Worm (Caenorhabditis elegans): Measurements from ENCODE around the gene srg-37.

Gene srg-37

ce11 chrX:14263473-14263872, 28.6 kb upstream of the srg-37 start, which contains the start of gene E02H4.8:
TSS of gene E02H4.8 (minus strand) at chrX:14263573.
- TF ChIP-seq F10E7.11 (tag; optimal IDR thresholded peaks at IDR 0.05) (no peak), ccch-3 (GFP tag; optimal IDR thresholded peaks at IDR 0.05) (no peak), die-1 (tag; optimal IDR thresholded peaks at IDR 0.05) (no peak), bed-1 (GFP tag; IDR thresholded peaks at IDR 0.05) (no peak), nfya-1 (tag; optimal IDR thresholded peaks at IDR 0.05; ENCODE audit: borderline replicate concordance, insufficient read depth) (no peak), F57A8.1 (GFP tag; optimal IDR thresholded peaks at IDR 0.05) (no peak), ztf-3 (GFP tag; optimal IDR thresholded peaks at IDR 0.05) (no peak), egl-18 (GFP tag; IDR thresholded peaks at IDR 0.05) (no peak), sptf-2 (GFP tag; optimal IDR thresholded peaks at IDR 0.05) (no peak), mxl-1 (tag; optimal IDR thresholded peaks at IDR 0.05) (no peak), dpl-1 (GFP tag; optimal IDR thresholded peaks at IDR 0.05) (no peak), pbrm-1 (GFP tag; IDR thresholded peaks at IDR 0.05) (no peak), xnd-1 (tag; optimal IDR thresholded peaks at IDR 0.05) (no peak), C06A6.2 (GFP tag; conservative IDR thresholded peaks at IDR 0.05) (no peak), madf-6 (GFP tag; IDR thresholded peaks at IDR 0.05) (no peak), rpc-1 (optimal IDR thresholded peaks at IDR 0.05) (no peak), rpc-1 (tag; optimal IDR thresholded peaks at IDR 0.05) (no peak), ceh-79 (tag; optimal IDR thresholded peaks at IDR 0.05) (no peak)

- no peak for TF ChIP-seq akir-1 (GFP tag; optimal IDR thresholded peaks at IDR 0.05)
- TF ChIP-seq D2030.7 (GFP tag; IDR thresholded peaks at IDR 0.05): no peak
- TF ChIP-seq ztf-18 (tag; optimal IDR thresholded peaks at IDR 0.05): no peak
- no peak for TF ChIP-seq ztf-25 (GFP tag; IDR thresholded peaks at IDR 0.05)
- TF ChIP-seq dpff-1 (tag; optimal IDR thresholded peaks at IDR 0.05): no peak
- TF ChIP-seq F49E8.2 (tag; optimal IDR thresholded peaks at IDR 0.05; ENCODE audit: insufficient read depth): no peak
- no peak for TF ChIP-seq chd-7 (tag; optimal IDR thresholded peaks at IDR 0.05)
- TF ChIP-seq attf-5 (GFP tag; optimal IDR thresholded peaks at IDR 0.05): no peak
- no peak for TF ChIP-seq ccch-3 (GFP tag; optimal IDR thresholded peaks at IDR 0.05)
- no peak for TF ChIP-seq die-1 (tag; optimal IDR thresholded peaks at IDR 0.05)
- TF ChIP-seq aptf-3 (GFP tag; IDR thresholded peaks at IDR 0.05): no peak
- TF ChIP-seq rpc-1 (optimal IDR thresholded peaks at IDR 0.05): no peak
- TF ChIP-seq rpc-1 (tag; optimal IDR thresholded peaks at IDR 0.05): no peak
- no peak for TF ChIP-seq ceh-58 (GFP tag; IDR thresholded peaks at IDR 0.05)
- TF ChIP-seq F57C9.4 (tag; optimal IDR thresholded peaks at IDR 0.05): no peak
- no peak for TF ChIP-seq tlf-1 (GFP tag; optimal IDR thresholded peaks at IDR 0.05)
- TF ChIP-seq mxl-1 (tag; optimal IDR thresholded peaks at IDR 0.05): no peak
- TF ChIP-seq mes-4 (tag; optimal IDR thresholded peaks at IDR 0.05): no peak
These were observed 22.8 kb upstream of the srg-37 start, which contains the start of gene E02H4.4 for ce11 chrX:14257661-14258060. TSS of gene E02H4.4 (plus strand) at chrX:14257961.

- TF ChIP-seq F33H1.4 (GFP tag; IDR thresholded peaks at IDR 0.05): no peak
- no peak for TF ChIP-seq zfh-2 (GFP tag; conservative IDR thresholded peaks at IDR 0.05)
- no peak for TF ChIP-seq B0035.1 (tag; optimal IDR thresholded peaks at IDR 0.05)
- TF ChIP-seq ceh-91 (GFP tag; IDR thresholded peaks at IDR 0.05): no peak
- TF ChIP-seq bed-1 (GFP tag; IDR thresholded peaks at IDR 0.05): no peak
- TF ChIP-seq ztf-3 (GFP tag; optimal IDR thresholded peaks at IDR 0.05): no peak
- TF ChIP-seq F55B11.4 (tag; optimal IDR thresholded peaks at IDR 0.05; ENCODE audit: borderline replicate concordance, insufficient read depth): no peak
- no peak for TF ChIP-seq akir-1 (GFP tag; optimal IDR thresholded peaks at IDR 0.05)
- no peak for TF ChIP-seq mcd-1 (GFP tag; IDR thresholded peaks at IDR 0.05)
- no peak for TF ChIP-seq ztf-6 (GFP tag; IDR thresholded peaks at IDR 0.05)
- no peak for TF ChIP-seq unc-62 (GFP tag; optimal IDR thresholded peaks at IDR 0.05)
These were observed 21.1 kb upstream of the srg-37 start, which contains the start of gene E02H4.7 for ce11 chrX:14255973-14256372. TSS of gene E02H4.7 (plus strand) at chrX:14256273.

Data from whole organism, young adult.